Fruit fly (Drosophila melanogaster) whole organism: Measurements from ENCODE around the gene CG15296.

ENCODE experiments used
- psq ChIP-seq: fragments of >200 bp; optimal IDR thresholded peaks from 2 replicates; lab custom pipeline; 2017
- usp ChIP-seq: fragments of >200 bp; optimal IDR thresholded peaks from 2 replicates; lab custom pipeline; 2017; ENCODE audit warnings: missing biosample characterization, missing genetic modification characterization, mixed read lengths

dm6 chrX:10533517-10534284 is 32.7 kb downstream of the CG15296 start:
- TF ChIP-seq usp (GFP tag; lab: Kevin White, UChicago) = no peak
- TF ChIP-seq psq (lab: Kevin White, UChicago) = no peak
